Fruit fly (Drosophila melanogaster): ENCODE results near the gene Idh3g.

dm6 chr3R:25686698-25687420 is 6.2 kb downstream of the Idh3g start, which contains the start of gene CLS:
- TF ChIP-seq usp (GFP tag; optimal IDR thresholded peaks at IDR 0.05) = no peak
- TF ChIP-seq Sp1 (GFP tag; optimal IDR thresholded peaks at IDR 0.05) = no peak
- no peak for TF ChIP-seq OdsH (GFP tag; optimal IDR thresholded peaks at IDR 0.05)
- no peak for TF ChIP-seq Abd-B (GFP tag; optimal IDR thresholded peaks at IDR 0.05)
- no peak for TF ChIP-seq Myc (optimal IDR thresholded peaks at IDR 0.05)
- TF ChIP-seq pan (optimal IDR thresholded peaks at IDR 0.05) = no peak
- no peak for TF ChIP-seq Hr83 (GFP tag; optimal IDR thresholded peaks at IDR 0.05; ENCODE audit: poor library complexity, severe bottlenecking)
- no peak for TF ChIP-seq HLH106 (tag; optimal IDR thresholded peaks at IDR 0.05)
